Worm (Caenorhabditis elegans): Measurements from ENCODE around the gene C17H12.5.

DNA sequence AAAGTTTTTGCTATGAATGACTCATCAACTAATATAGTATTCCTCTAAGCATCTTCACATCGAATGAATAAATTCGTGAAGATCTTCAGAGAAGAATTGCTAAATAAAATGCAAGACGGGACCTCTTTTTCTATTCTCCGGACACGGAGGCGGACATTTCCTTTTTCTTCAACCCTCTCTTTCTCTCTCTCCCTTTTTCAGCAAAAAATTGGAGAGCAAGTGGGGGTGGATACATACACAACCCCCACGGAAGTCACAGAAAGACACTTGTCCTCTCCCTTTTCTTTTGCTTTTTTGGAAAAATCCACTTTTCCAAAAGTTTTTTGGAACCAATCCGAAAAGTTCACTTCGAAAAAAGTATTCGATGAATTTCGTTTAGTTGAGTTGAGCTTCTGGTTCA is 17.3 kb upstream of the C17H12.5 start:
- TF ChIP-seq nhr-76 (tag; optimal IDR thresholded peaks at IDR 0.05) (no peak), elt-3 (tag; optimal IDR thresholded peaks at IDR 0.05) (no peak), unc-130 (tag; optimal IDR thresholded peaks at IDR 0.05) (no peak), C04F5.9 (tag; optimal IDR thresholded peaks at IDR 0.05) (no peak), nhr-12 (tag; optimal IDR thresholded peaks at IDR 0.05) (no peak), ceh-88 (GFP tag; IDR thresholded peaks at IDR 0.05) (no peak), nhr-11 (tag; optimal IDR thresholded peaks at IDR 0.05) (no peak), aha-1 (tag; optimal IDR thresholded peaks at IDR 0.05) (no peak), mep-1 (tag; optimal IDR thresholded peaks at IDR 0.05) (no peak), lsy-2 (tag; optimal IDR thresholded peaks at IDR 0.05) (peak in 1 of 2 experiments; percentile 19), ztf-4 (tag; optimal IDR thresholded peaks at IDR 0.05) (no peak), zip-4 (GFP tag; optimal IDR thresholded peaks at IDR 0.05) (no peak)
